Worm (Caenorhabditis elegans) whole organism, early embryonic: ENCODE measurements around the gene rpn-6.2.

ENCODE experiments used
- B0310.2 ChIP-seq: sonication (generic microtip); optimal IDR thresholded peaks from 2 replicates; lab custom pipeline; 2016; ENCODE audit warnings: mild to moderate bottlenecking, missing genetic modification characterization, missing compliant biosample characterization
- F13C5.2 ChIP-seq: sonication (generic microtip); optimal IDR thresholded peaks from 2 replicates; lab custom pipeline; 2017; ENCODE audit warnings: mild to moderate bottlenecking, missing genetic modification characterization, inconsistent platforms, missing compliant biosample characterization
- aly-1 ChIP-seq: sonication (generic microtip); optimal IDR thresholded peaks from 2 replicates; lab custom pipeline; 2016; ENCODE audit warnings: missing genetic modification characterization, missing compliant biosample characterization
- ama-1 ChIP-seq: fragments of 150-350 bp; optimal IDR thresholded peaks from 2 replicates; lab custom pipeline; 2014
- ceh-13 ChIP-seq: fragments of 200-800 bp; sonication (Bioruptor generic); optimal IDR thresholded peaks from 2 replicates; lab custom pipeline; 2018; ENCODE audit warnings: mild to moderate bottlenecking, missing genetic modification characterization, missing compliant biosample characterization
- ceh-36 ChIP-seq: sonication (generic microtip); optimal IDR thresholded peaks from 2 replicates; lab custom pipeline; 2016; ENCODE audit warnings: missing genetic modification characterization, inconsistent platforms, missing compliant biosample characterization
- ets-7 ChIP-seq: sonication (generic microtip); optimal IDR thresholded peaks from 2 replicates; lab custom pipeline; 2016; ENCODE audit warnings: missing genotype, missing genetic modification characterization, missing compliant biosample characterization
- flt-1 ChIP-seq: fragments of 200-800 bp; sonication (Bioruptor generic); IDR thresholded peaks from 2 replicates; pipeline ENCODE4 v1.3.6; 2022; ENCODE audit warnings: missing genetic modification characterization, missing compliant biosample characterization
- hmbx-1 ChIP-seq: sonication (generic microtip); optimal IDR thresholded peaks from 2 replicates; lab custom pipeline; 2016; ENCODE audit warnings: mild to moderate bottlenecking, missing genetic modification characterization, missing compliant biosample characterization
- hmg-4 ChIP-seq: fragments of 200-800 bp; sonication (Bioruptor generic); optimal IDR thresholded peaks from 2 replicates; lab custom pipeline; 2018; ENCODE audit warnings: mild to moderate bottlenecking, missing genetic modification characterization, missing compliant biosample characterization
- hnd-1 ChIP-seq: sonication (generic microtip); optimal IDR thresholded peaks from 2 replicates; lab custom pipeline; 2016; ENCODE audit warnings: missing genetic modification characterization, missing compliant biosample characterization
- pes-1 ChIP-seq: fragments of 200-800 bp; sonication (Bioruptor generic); IDR thresholded peaks from 2 replicates; pipeline ENCODE4 v1.3.6; 2022; ENCODE audit warnings: missing genetic modification reagents, missing genetic modification characterization, missing compliant biosample characterization
- scrt-1 ChIP-seq: fragments of 200-800 bp; sonication (Bioruptor generic); IDR thresholded peaks from 2 replicates; pipeline ENCODE4 v1.3.6; 2022; ENCODE audit warnings: missing genetic modification characterization, missing compliant biosample characterization
- sea-1 ChIP-seq: fragments of 200-800 bp; sonication (Bioruptor generic); conservative IDR thresholded peaks from 2 replicates; pipeline ENCODE4 v1.3.6; 2022; ENCODE audit warnings: missing genetic modification characterization, missing compliant biosample characterization
- tbx-11 ChIP-seq: fragments of 200-800 bp; sonication (Bioruptor generic); IDR thresholded peaks from 2 replicates; pipeline ENCODE4 v1.3.6; 2022; ENCODE audit warnings: missing genetic modification characterization, missing compliant biosample characterization
- tbx-37 ChIP-seq: fragments of 200-800 bp; sonication (Bioruptor generic); conservative IDR thresholded peaks from 2 replicates; pipeline ENCODE4 v1.3.6; 2022; ENCODE audit warnings: missing genetic modification reagents, missing genetic modification characterization, missing compliant biosample characterization
- tra-4 ChIP-seq: sonication (generic microtip); optimal IDR thresholded peaks from 2 replicates; lab custom pipeline; 2017; ENCODE audit warnings: missing genetic modification characterization, missing compliant biosample characterization

The rpn-6.2 gene

ce11 chrIII:9001899-9002298 lies at the start of gene rpn-6.2:
TSS of gene rpn-6.2 (minus strand) at chrIII:9001999.
- TF ChIP-seq hmg-4 (GFP tag; lab: Kevin White, UChicago): no peak
- TF ChIP-seq B0310.2: no peak
- no peak for TF ChIP-seq tra-4 (tag; lab: Kevin White, UChicago)
- no peak for TF ChIP-seq tbx-37 (GFP tag; lab: Robert Waterston, UW)
- TF ChIP-seq hmbx-1 (tag; lab: Kevin White, UChicago): no peak
- no peak for TF ChIP-seq pes-1 (GFP tag; lab: Robert Waterston, UW)
- TF ChIP-seq hnd-1 (tag; lab: Kevin White, UChicago): no peak
- no peak for TF ChIP-seq ceh-13 (GFP tag; lab: Kevin White, UChicago)
- TF ChIP-seq ama-1: no peak
- TF ChIP-seq ets-7: no peak
- no peak for TF ChIP-seq aly-1 (tag; lab: Kevin White, UChicago)
- TF ChIP-seq scrt-1 (GFP tag; lab: Robert Waterston, UW): no peak
- no peak for TF ChIP-seq sea-1 (GFP tag; lab: Robert Waterston, UW)
- no peak for TF ChIP-seq F13C5.2
- no peak for TF ChIP-seq flt-1

ce11 chrIII:9051119-9051597 lies 49.4 kb upstream of the rpn-6.2 start:
- TF ChIP-seq ceh-36 (tag; lab: Kevin White, UChicago) (peak; percentile 3), hnd-1 (tag; lab: Kevin White, UChicago) (peak; percentile 61), sea-1 (GFP tag; lab: Robert Waterston, UW) (peak; percentile 47; the same call in 1 of the 2 replicates), tbx-11 (GFP tag; lab: Robert Waterston, UW) (no peak)

- TF ChIP-seq pes-1 (GFP tag; lab: Robert Waterston, UW): no peak
- TF ChIP-seq tra-4 (tag; lab: Kevin White, UChicago): no peak
Measured at ce11 chrIII:9050600-9050999, 48.8 kb upstream of the rpn-6.2 start, which contains the start of gene ikke-1. TSS of gene ikke-1 (minus strand) at chrIII:9050700.

ce11 chrIII:9047260-9047659 lies 45.5 kb upstream of the rpn-6.2 start:
- TF ChIP-seq hnd-1 (tag; lab: Kevin White, UChicago) (no peak), ama-1 (no peak), F13C5.2 (no peak), ceh-13 (GFP tag; lab: Kevin White, UChicago) (no peak), B0310.2 (no peak), ceh-36 (tag; lab: Kevin White, UChicago) (no peak)

- TF ChIP-seq tra-4 (tag; lab: Kevin White, UChicago) (no peak), sea-1 (GFP tag; lab: Robert Waterston, UW) (no peak), tbx-11 (GFP tag; lab: Robert Waterston, UW) (no peak), ceh-36 (tag; lab: Kevin White, UChicago) (no peak), F13C5.2 (no peak), pes-1 (GFP tag; lab: Robert Waterston, UW) (no peak), ama-1 (no peak), hmbx-1 (tag; lab: Kevin White, UChicago) (no peak), aly-1 (tag; lab: Kevin White, UChicago) (no peak), ceh-13 (GFP tag; lab: Kevin White, UChicago) (no peak)
Measured at ce11 chrIII:9045838-9046237, 44.0 kb upstream of the rpn-6.2 start, which contains the start of gene R107.2. TSS of gene R107.2 (minus strand) at chrIII:9045938.

- TF ChIP-seq sea-1 (GFP tag; lab: Robert Waterston, UW) (no peak), tbx-37 (GFP tag; lab: Robert Waterston, UW) (no peak), tra-4 (tag; lab: Kevin White, UChicago) (no peak), hmbx-1 (tag; lab: Kevin White, UChicago) (no peak), F13C5.2 (no peak), ceh-13 (GFP tag; lab: Kevin White, UChicago) (no peak), scrt-1 (GFP tag; lab: Robert Waterston, UW) (no peak), B0310.2 (no peak), hnd-1 (tag; lab: Kevin White, UChicago) (no peak), hmg-4 (GFP tag; lab: Kevin White, UChicago) (no peak)
Measured at ce11 chrIII:9043200-9043599, 41.4 kb upstream of the rpn-6.2 start, which contains the start of gene nac-2. TSS of gene nac-2 (minus strand) at chrIII:9043300.

ce11 chrIII:9037658-9038057 lies 35.9 kb upstream of the rpn-6.2 start, which contains the start of gene R107.9:
TSS of gene R107.9 (plus strand) at chrIII:9037958.
- TF ChIP-seq flt-1 (no peak), ceh-13 (GFP tag; lab: Kevin White, UChicago) (no peak), ets-7 (no peak), B0310.2 (no peak), ceh-36 (tag; lab: Kevin White, UChicago) (no peak), sea-1 (GFP tag; lab: Robert Waterston, UW) (no peak), tra-4 (tag; lab: Kevin White, UChicago) (no peak), tbx-11 (GFP tag; lab: Robert Waterston, UW) (no peak), scrt-1 (GFP tag; lab: Robert Waterston, UW) (no peak), hnd-1 (tag; lab: Kevin White, UChicago) (no peak), tbx-37 (GFP tag; lab: Robert Waterston, UW) (no peak), pes-1 (GFP tag; lab: Robert Waterston, UW) (no peak), aly-1 (tag; lab: Kevin White, UChicago) (no peak), hmg-4 (GFP tag; lab: Kevin White, UChicago) (no peak), F13C5.2 (no peak), hmbx-1 (tag; lab: Kevin White, UChicago) (no peak), ama-1 (no peak)

ce11 chrIII:9035037-9035436 lies 33.2 kb upstream of the rpn-6.2 start:
- TF ChIP-seq ets-7: no peak
- no peak for TF ChIP-seq hnd-1 (tag; lab: Kevin White, UChicago)
- no peak for TF ChIP-seq flt-1
- TF ChIP-seq F13C5.2: no peak
- no peak for TF ChIP-seq tra-4 (tag; lab: Kevin White, UChicago)
- TF ChIP-seq B0310.2: no peak
- no peak for TF ChIP-seq scrt-1 (GFP tag; lab: Robert Waterston, UW)
- no peak for TF ChIP-seq ceh-36 (tag; lab: Kevin White, UChicago)
- no peak for TF ChIP-seq hmbx-1 (tag; lab: Kevin White, UChicago)
- TF ChIP-seq ceh-13 (GFP tag; lab: Kevin White, UChicago): no peak
